Worm (Caenorhabditis elegans) whole organism, late embryonic: ENCODE data around the gene M60.7.

ENCODE experiments used
- ama-1 ChIP-seq: fragments of 150-350 bp; optimal IDR thresholded peaks from 2 replicates; lab custom pipeline; 2014
- ceh-9 ChIP-seq: sonication (generic microtip); optimal IDR thresholded peaks from 2 replicates; lab custom pipeline; 2016; ENCODE audit warnings: mild to moderate bottlenecking, missing genetic modification characterization, inconsistent platforms, missing compliant biosample characterization
- che-1 ChIP-seq: sonication (generic microtip); optimal IDR thresholded peaks from 2 replicates; lab custom pipeline; 2016; ENCODE audit warnings: mild to moderate bottlenecking, missing genetic modification characterization, missing compliant biosample characterization
- fkh-10 ChIP-seq: fragments of 150-350 bp; optimal IDR thresholded peaks from 2 replicates; lab custom pipeline; 2014; ENCODE audit warnings: missing biosample characterization, missing genetic modification reagents, missing genetic modification characterization
- gmeb-2 ChIP-seq: sonication (generic microtip); optimal IDR thresholded peaks from 2 replicates; lab custom pipeline; 2016; ENCODE audit warnings: missing genetic modification characterization, inconsistent platforms, missing compliant biosample characterization
- hlh-6 ChIP-seq: sonication (generic microtip); optimal IDR thresholded peaks from 2 replicates; lab custom pipeline; 2016; ENCODE audit warnings: missing genotype, missing genetic modification characterization, missing compliant biosample characterization
- nhr-11 ChIP-seq: fragments of 150-350 bp; optimal IDR thresholded peaks from 2 replicates; lab custom pipeline; 2014; ENCODE audit warnings: missing biosample characterization, missing genetic modification characterization
- pag-3 ChIP-seq: sonication (generic microtip); optimal IDR thresholded peaks from 2 replicates; lab custom pipeline; 2016; ENCODE audit warnings: missing compliant biosample characterization, missing genetic modification characterization, borderline replicate concordance
- pha-4 ChIP-seq: fragments of 150-350 bp; optimal IDR thresholded peaks from 2 replicates; lab custom pipeline; 2018; ENCODE audit warnings: missing biosample characterization, missing genetic modification reagents, missing genetic modification characterization
- pqm-1 ChIP-seq: sonication (generic microtip); optimal IDR thresholded peaks from 2 replicates; lab custom pipeline; 2016; ENCODE audit warnings: missing genetic modification characterization, missing compliant biosample characterization
- sdc-2 ChIP-seq: sonication (generic microtip); optimal IDR thresholded peaks from 2 replicates; lab custom pipeline; 2016; ENCODE audit warnings: missing genotype, missing genetic modification characterization, missing compliant biosample characterization
- unc-42 ChIP-seq: sonication (generic microtip); optimal IDR thresholded peaks from 2 replicates; lab custom pipeline; 2016; ENCODE audit warnings: missing genotype, missing genetic modification characterization, missing compliant biosample characterization
- unc-86 ChIP-seq: sonication (generic microtip); optimal IDR thresholded peaks from 2 replicates; lab custom pipeline; 2016; ENCODE audit warnings: missing genetic modification characterization, missing compliant biosample characterization

- TF ChIP-seq nhr-11 (tag; lab: Kevin White, UChicago) (no peak), ceh-9 (tag; lab: Kevin White, UChicago) (no peak), pqm-1 (tag; lab: Kevin White, UChicago) (no peak), pha-4 (tag; lab: Kevin White, UChicago) (no peak), gmeb-2 (tag; lab: Kevin White, UChicago) (no peak), hlh-6 (tag; lab: Kevin White, UChicago) (no peak), fkh-10 (GFP tag; lab: Kevin White, UChicago) (no peak), unc-42 (tag; lab: Kevin White, UChicago) (no peak), ama-1 (lab: Kevin White, UChicago) (no peak), pag-3 (tag; lab: Kevin White, UChicago) (no peak), sdc-2 (tag; lab: Kevin White, UChicago) (no peak), che-1 (tag; lab: Kevin White, UChicago) (no peak), unc-86 (no peak)
These were observed 19.1 kb downstream of the M60.7 start, which contains the start of gene endu-2 for ce11 chrX:8241906-8242305.
